Worm (Caenorhabditis elegans) whole organism, dauer: ENCODE results near the gene msra-1.
"Not testable (repeated sequence)": the region's sequence is repeated elsewhere in the genome, so short reads cannot be mapped to it uniquely, and the experiment has no call there.

Source experiments
- unc-62 ChIP-seq: sonication (generic microtip); optimal IDR thresholded peaks from 2 replicates; lab custom pipeline; 2017; ENCODE audit warnings: missing biosample characterization, missing genetic modification reagents, missing genetic modification characterization

The msra-1 gene

ce11 chrII:7385442-7385841 is 21.6 kb upstream of the msra-1 start, which contains the start of gene sre-3:
Gene sre-3 (plus strand): TSS chrII:7385742.
- no peak for TF ChIP-seq unc-62 (GFP tag; lab: Kevin White, UChicago)

DNA sequence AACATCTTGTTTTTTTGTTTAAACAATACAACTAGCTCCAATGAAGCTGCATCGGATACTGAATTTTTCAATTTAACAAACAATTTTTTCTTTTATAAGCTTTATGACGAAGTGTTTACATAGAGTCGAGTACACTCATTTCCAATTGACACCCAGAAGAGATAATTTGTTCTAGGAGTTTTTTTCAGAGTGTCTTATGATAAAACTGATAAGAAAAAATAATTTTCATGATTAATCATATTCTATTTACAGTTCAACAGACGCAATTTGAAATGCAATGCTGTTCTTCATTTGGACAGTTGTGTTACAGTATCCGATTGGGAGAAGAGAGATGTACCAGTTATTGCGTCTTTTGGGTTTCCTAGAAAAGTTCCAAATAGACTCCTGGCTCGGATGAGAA is 18.1 kb upstream of the msra-1 start:
- TF ChIP-seq unc-62 (GFP tag; lab: Kevin White, UChicago), result no peak

DNA sequence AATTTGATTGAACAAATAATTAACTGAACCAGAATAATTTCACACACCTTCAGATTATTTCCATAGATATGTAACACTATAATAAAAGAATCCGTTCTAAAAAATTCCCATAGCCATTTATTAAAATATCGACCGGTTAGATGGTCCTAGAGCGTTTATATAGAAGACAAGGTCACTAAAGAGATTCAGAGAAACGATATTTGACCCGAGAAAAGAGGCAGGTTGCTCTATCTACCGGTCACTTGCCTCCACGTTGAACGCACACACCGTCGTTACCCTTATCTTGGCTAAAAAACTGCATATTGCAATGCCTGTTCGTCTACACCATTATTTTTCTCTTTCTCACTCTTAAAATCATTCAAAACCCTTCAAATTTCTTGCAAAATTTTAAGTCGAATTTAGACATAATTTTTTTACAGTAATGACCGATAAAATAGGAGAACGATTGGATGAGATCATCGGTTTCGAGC is 17.3 kb upstream of the msra-1 start, which contains the start of gene C07D10.5:
Gene C07D10.5, plus strand, starts transcription at position 420 of the 470 bp plus-strand sequence.
- TF ChIP-seq unc-62 (GFP tag; lab: Kevin White, UChicago), result no peak

- TF ChIP-seq unc-62 (GFP tag; lab: Kevin White, UChicago), result no peak
Measured at ce11 chrII:7379021-7379420, 15.2 kb upstream of the msra-1 start, which contains the start of gene C07D10.6. Gene C07D10.6 (plus strand): TSS chrII:7379321.

- TF ChIP-seq unc-62 (GFP tag; lab: Kevin White, UChicago), result no peak
Measured at ce11 chrII:7374980-7375379, 11.1 kb upstream of the msra-1 start, which contains the start of gene F43E2.1. Gene F43E2.1 (plus strand): TSS chrII:7375280.

DNA sequence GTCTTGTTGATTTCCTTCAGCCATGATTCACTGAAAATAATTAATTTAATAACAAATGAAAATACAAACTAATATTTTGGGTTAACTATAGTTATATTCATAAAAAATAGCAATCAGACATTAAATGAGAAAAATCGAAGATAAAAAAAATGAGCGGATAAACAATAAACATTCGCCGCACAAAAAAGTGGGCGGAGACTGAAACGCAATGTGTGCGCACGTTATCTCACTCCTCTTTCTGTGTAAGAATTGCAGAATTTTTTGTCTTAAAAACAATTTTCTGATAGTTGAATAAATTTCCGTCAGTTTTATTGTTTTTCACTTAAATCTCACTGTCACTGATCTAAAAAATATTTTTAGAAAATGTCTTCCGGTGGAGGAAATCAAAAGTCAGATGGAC is 10.3 kb upstream of the msra-1 start, which contains the start of the genes mtch-1 and rpb-4:
Gene mtch-1, minus strand, starts transcription at position 24 of the 400 bp plus-strand sequence.
Gene rpb-4, plus strand, starts transcription at position 353 of the 400 bp plus-strand sequence.
- TF ChIP-seq unc-62 (GFP tag; lab: Kevin White, UChicago), result no peak

DNA sequence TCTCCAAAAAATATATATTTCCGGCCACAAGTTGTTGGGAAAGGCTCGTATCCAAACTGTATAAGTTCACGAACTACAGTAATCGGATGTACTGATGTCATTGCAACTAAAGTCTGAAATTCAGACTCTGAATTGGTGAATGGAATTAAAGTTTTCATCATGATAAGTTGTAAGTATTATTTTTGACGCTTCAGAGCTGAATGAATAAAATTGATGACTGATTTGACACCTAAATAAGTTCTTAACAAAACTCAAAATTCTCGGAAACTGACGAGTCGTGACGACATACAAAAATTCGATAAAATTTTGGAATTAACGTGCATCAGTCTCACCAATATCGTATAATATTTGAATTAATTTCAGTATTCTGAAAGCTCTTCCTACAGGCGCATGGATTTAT is 6.4 kb upstream of the msra-1 start, which contains the start of gene F43E2.11:
Gene F43E2.11, minus strand, starts transcription at position 101 of the 400 bp plus-strand sequence.
- not testable (repeated sequence) for TF ChIP-seq unc-62 (GFP tag; lab: Kevin White, UChicago)

- no peak for TF ChIP-seq unc-62 (GFP tag; lab: Kevin White, UChicago)
Measured at ce11 chrII:7368761-7369160, 4.9 kb upstream of the msra-1 start, which contains the start of gene F43E2.6. Gene F43E2.6 (minus strand): TSS chrII:7368861.

- no peak for TF ChIP-seq unc-62 (GFP tag; lab: Kevin White, UChicago)
Measured at ce11 chrII:7358489-7358943, 5.3 kb downstream of the msra-1 start, which contains the start of gene insc-1. Gene insc-1 (plus strand): TSS chrII:7358893.

DNA sequence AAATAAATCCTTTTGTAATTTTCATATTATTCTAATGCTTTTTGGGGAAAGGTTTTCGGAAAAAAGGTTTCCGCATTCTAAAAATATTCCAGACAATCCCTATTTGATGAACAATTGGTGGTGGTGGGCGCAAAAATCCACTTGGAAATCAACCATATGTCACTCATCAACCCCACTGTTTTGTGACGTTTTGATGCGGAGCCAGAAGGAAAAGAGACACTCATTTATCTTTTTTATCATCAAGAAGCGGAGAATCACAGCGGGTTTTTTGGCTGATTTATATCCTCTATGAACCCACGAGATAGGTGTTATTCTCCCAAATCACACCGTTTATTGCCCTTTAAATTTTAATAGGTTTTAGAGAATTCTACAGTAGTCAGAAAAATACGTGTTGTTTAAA is 6.7 kb downstream of the msra-1 start:
- no peak for TF ChIP-seq unc-62 (GFP tag; lab: Kevin White, UChicago)

- no peak for TF ChIP-seq unc-62 (GFP tag; lab: Kevin White, UChicago)
Measured at ce11 chrII:7356773-7357172, 7.1 kb downstream of the msra-1 start.

DNA sequence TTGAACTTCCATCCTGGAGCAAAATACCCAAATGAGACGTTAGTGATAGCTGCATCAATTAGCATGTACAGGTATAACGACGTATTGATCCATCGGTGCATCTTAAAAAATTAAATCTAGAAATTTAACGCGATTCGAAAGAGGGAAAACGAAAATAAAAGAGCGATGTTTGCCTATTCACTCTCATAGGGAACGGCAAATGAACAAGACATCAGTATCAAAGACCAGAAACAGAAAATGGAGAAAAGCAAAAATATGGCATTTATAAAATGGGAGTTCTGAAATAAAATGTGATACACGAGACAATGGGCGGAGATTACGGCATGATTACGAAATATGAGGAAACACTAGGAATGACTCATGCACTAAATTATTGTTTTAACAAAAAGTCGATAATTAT is 7.5 kb downstream of the msra-1 start, which contains the start of gene haf-2:
Gene haf-2, minus strand, starts transcription at position 101 of the 400 bp plus-strand sequence.
- no peak for TF ChIP-seq unc-62 (GFP tag; lab: Kevin White, UChicago)

DNA sequence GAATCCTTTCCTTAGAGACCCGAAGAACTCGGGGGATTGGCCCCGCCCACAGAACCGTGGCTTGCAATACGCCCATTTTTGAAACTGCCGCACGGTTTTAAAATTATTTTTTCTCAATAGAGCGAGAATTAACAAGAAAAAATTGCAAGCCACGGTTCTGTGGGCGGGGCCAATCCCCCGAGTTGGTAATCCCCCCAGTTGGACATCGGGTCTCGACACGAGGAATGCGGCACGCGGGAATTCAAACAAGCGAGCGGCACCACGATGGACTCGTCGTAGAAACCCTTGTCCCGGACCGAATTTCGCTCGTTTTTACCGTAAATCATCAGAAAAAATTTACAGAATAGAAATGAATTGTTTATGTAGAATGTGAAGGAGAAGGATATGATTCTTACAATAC is 10.8 kb downstream of the msra-1 start:
- TF ChIP-seq unc-62 (GFP tag; lab: Kevin White, UChicago), result no peak

DNA sequence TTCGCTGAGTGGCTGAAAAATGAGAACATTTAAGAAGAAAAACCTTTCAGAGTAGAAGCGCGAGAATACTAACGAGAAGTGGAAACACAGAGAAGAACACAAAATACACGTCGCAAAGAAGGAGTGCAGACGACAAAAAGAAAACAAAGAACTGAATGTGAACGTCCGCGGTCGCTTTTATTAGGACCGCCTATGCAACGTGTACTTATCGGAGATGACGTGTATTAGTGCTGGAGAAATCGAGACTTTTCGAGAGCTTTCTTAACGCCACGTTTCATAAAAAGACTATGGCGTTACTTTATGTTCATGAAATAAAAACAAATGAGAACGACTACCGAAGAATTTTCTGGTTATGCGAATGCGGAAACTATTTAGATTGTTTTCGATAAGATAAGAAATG is 11.3 kb downstream of the msra-1 start, which contains the start of gene hsp-4:
Gene hsp-4, minus strand, starts transcription at position 139 of the 400 bp plus-strand sequence.
- no peak for TF ChIP-seq unc-62 (GFP tag; lab: Kevin White, UChicago)

ce11 chrII:7348063-7348462 is 15.8 kb downstream of the msra-1 start:
- TF ChIP-seq unc-62 (GFP tag; lab: Kevin White, UChicago), result no peak

DNA sequence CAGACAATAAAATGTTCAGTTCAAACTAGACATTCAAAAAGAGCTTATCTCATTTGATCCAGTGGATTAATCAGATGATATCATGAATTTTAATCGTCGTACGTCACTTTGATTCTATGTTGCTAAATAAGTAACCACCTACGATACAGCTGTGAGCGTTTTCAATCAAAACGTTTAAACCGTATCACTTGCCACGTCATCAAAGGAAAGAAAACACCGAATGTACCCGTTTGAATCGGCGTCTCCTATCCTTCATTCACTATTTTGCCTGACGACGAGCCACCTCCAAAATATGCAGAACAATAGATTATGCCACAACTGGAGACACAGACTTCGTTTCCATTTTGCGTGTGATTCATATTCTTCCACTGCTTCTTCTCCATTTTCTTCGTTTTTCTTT is 18.0 kb downstream of the msra-1 start:
- no peak for TF ChIP-seq unc-62 (GFP tag; lab: Kevin White, UChicago)

DNA sequence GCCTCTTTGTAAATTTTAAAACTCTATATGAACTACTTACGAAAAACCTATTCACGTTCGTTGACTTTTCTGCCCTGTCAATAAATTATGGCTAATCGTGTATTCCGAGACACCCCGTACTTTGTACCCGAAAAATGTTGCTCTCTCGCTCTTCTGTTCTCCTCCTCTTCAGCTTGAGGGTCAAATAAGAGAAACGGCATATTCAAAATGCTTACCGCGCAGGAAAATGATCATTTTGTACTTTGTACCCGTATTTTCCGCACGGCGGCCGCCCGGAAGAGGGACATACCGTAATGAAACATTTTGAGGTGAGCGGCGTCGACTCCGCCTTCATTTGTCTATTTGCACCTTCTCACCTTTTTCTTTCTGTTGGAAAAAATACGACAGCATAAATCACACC is 20.2 kb downstream of the msra-1 start:
- TF ChIP-seq unc-62 (GFP tag; lab: Kevin White, UChicago), result no peak
